Fruit fly (Drosophila melanogaster) whole organism, wandering third instar larva: ENCODE measurements around the gene mRpL44.

Experiments used
- Abd-B ChIP-seq: fragments of >200 bp; optimal IDR thresholded peaks from 2 replicates; lab custom pipeline; 2017; ENCODE audit warnings: missing biosample characterization, missing genetic modification characterization
- HLH106 ChIP-seq: fragments of 200-800 bp; optimal IDR thresholded peaks from 3 replicates; lab custom pipeline; 2019; ENCODE audit warnings: missing biosample characterization, mild to moderate bottlenecking, missing genetic modification characterization, moderate library complexity
- br ChIP-seq: fragments of 200-800 bp; sonication (Bioruptor generic); optimal IDR thresholded peaks from 2 replicates; lab custom pipeline; 2016; ENCODE audit warnings: missing biosample characterization, missing genetic modification characterization
- dl ChIP-seq, 2 experiments: fragments of 175-275, 200-275 bp in 1 of 2; fragments of 200-275 bp in 1 of 2; sonication (Bioruptor generic); optimal IDR thresholded peaks; lab custom pipeline; 2018; ENCODE audit warnings: mild to moderate bottlenecking in 2 of 2, missing biosample characterization in 2 of 2, missing genetic modification characterization in 2 of 2, moderate library complexity in 2 of 2; ENCODE audit not compliant: partially characterized antibody in 2 of 2, insufficient read depth in 1 of 2
- dmrt93B ChIP-seq: fragments of 200-800 bp; sonication (Bioruptor generic); optimal IDR thresholded peaks from 2 replicates; lab custom pipeline; 2018; ENCODE audit warnings: missing biosample characterization, mild to moderate bottlenecking, missing genetic modification characterization
- dsf ChIP-seq: sonication (Bioruptor generic); optimal IDR thresholded peaks from 2 replicates; lab custom pipeline; 2016; ENCODE audit warnings: missing biosample characterization, missing genetic modification characterization, borderline replicate concordance
- foxo ChIP-seq, 2 experiments: fragments of 200-800 bp; sonication (Bioruptor generic); optimal IDR thresholded peaks; 2 replicates in 1 of 2; 3 replicates in 1 of 2; lab custom pipeline; 2016 to 2017; ENCODE audit warnings: missing biosample characterization in 2 of 2, missing genetic modification characterization in 2 of 2

DNA sequence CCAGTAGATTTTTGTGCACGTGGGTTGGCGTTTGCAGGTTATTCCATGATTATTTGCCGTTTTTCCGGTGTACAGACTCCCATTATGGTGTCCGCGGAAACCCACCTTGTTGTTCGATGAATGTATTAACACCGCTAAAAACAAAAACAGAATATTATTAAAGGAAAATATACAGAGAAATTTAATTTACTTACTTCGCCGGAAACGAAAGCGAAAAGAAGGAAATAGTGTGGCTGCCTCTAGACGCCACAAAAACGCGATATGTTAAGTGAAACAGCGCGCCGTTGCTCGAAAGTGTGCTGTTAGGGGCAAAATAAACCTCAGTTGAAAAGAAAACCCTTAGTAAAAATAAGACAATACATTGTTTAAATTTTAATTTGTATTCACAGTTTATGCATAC is 3.6 kb downstream of the mRpL44 start, which contains the start of gene RpL35A:
- TF ChIP-seq dsf (no peak), Abd-B (GFP tag; lab: Kevin White, UChicago) (no peak), dl (GFP tag; optimal IDR thresholded peaks at IDR 0.05; lab: Kevin White, UChicago; ENCODE audit: insufficient read depth in 1 of 2, partially characterized antibody in 2 of 2) (no peak), foxo (GFP tag; optimal IDR thresholded peaks at IDR 0.05; lab: Kevin White, UChicago) (peak; percentile 42 to 56), HLH106 (tag; lab: Kevin White, UChicago) (peak; percentile 58), dmrt93B (GFP tag; lab: Kevin White, UChicago) (peak; percentile 71), br (GFP tag; lab: Kevin White, UChicago) (peak; percentile 73)
